Worm (Caenorhabditis elegans) whole organism, young adult: ENCODE measurements around the gene T11F8.12.

Experiments
- B0336.3 ChIP-seq: fragments of 200-800 bp; sonication (Bioruptor generic); IDR thresholded peaks from 2 replicates; pipeline ENCODE4 v1.3.6; 2022; ENCODE audit warnings: missing genetic modification characterization, missing compliant biosample characterization
- C17E4.6 ChIP-seq: fragments of 200-800 bp; sonication (Bioruptor generic); IDR thresholded peaks from 2 replicates; pipeline ENCODE4 v1.3.6; 2022; ENCODE audit warnings: missing genetic modification reagents, missing genetic modification characterization, missing compliant biosample characterization
- D2030.7 ChIP-seq: fragments of 200-800 bp; sonication (Bioruptor generic); IDR thresholded peaks from 2 replicates; pipeline ENCODE4 v1.3.6; 2022; ENCODE audit warnings: missing genetic modification reagents, missing genetic modification characterization, missing compliant biosample characterization
- F23B12.7 ChIP-seq: sonication (generic microtip); optimal IDR thresholded peaks from 2 replicates; lab custom pipeline; 2017; ENCODE audit warnings: missing genetic modification characterization, mild to moderate bottlenecking, missing compliant biosample characterization, antibody characterized with exemption, moderate library complexity; ENCODE audit not compliant: insufficient read depth
- F33H1.4 ChIP-seq: fragments of 200-800 bp; sonication (Bioruptor generic); IDR thresholded peaks from 2 replicates; pipeline ENCODE4 v1.3.6; 2022; ENCODE audit warnings: missing genetic modification reagents, missing genetic modification characterization, missing compliant biosample characterization
- F49E8.2 ChIP-seq: sonication (generic microtip); optimal IDR thresholded peaks from 3 replicates; lab custom pipeline; 2017; ENCODE audit warnings: missing genetic modification characterization, mild to moderate bottlenecking, missing compliant biosample characterization, antibody characterized with exemption, moderate library complexity; ENCODE audit not compliant: insufficient read depth
- F57C9.4 ChIP-seq: sonication (generic microtip); optimal IDR thresholded peaks from 2 replicates; lab custom pipeline; 2017; ENCODE audit warnings: mild to moderate bottlenecking, missing genetic modification characterization, missing compliant biosample characterization
- T26A5.8 ChIP-seq: sonication (generic microtip); optimal IDR thresholded peaks from 2 replicates; lab custom pipeline; 2016; ENCODE audit warnings: missing genetic modification characterization, missing compliant biosample characterization
- Y53G8AR.9 ChIP-seq: fragments of 200-800 bp; sonication (Bioruptor generic); conservative IDR thresholded peaks from 2 replicates; pipeline ENCODE4 v1.3.6; 2022; ENCODE audit warnings: missing genetic modification reagents, missing genetic modification characterization, missing compliant biosample characterization
- ama-1 ChIP-seq, 3 experiments: fragments of 150-350 bp in 1 of 3; sonication (generic microtip) in 2 of 3; optimal IDR thresholded peaks; 2 replicates each; lab custom pipeline; 2014 to 2018; ENCODE audit warnings: missing biosample characterization in 2 of 3, missing genetic modification characterization in 2 of 3, missing genetic modification reagents in 2 of 3
- atf-7 ChIP-seq: sonication (generic microtip); optimal IDR thresholded peaks from 2 replicates; lab custom pipeline; 2017; ENCODE audit warnings: mild to moderate bottlenecking, missing genetic modification characterization, missing compliant biosample characterization
- athp-1 ChIP-seq: sonication (generic microtip); optimal IDR thresholded peaks from 2 replicates; lab custom pipeline; 2017; ENCODE audit warnings: mild to moderate bottlenecking, missing genetic modification characterization, missing compliant biosample characterization
- attf-5 ChIP-seq: fragments of 200-800 bp; sonication (Bioruptor generic); optimal IDR thresholded peaks from 2 replicates; lab custom pipeline; 2018; ENCODE audit warnings: mild to moderate bottlenecking, missing genetic modification characterization, missing compliant biosample characterization
- attf-6 ChIP-seq: fragments of 200-800 bp; sonication (Bioruptor generic); IDR thresholded peaks from 2 replicates; pipeline ENCODE4 v1.3.6; 2022; ENCODE audit warnings: missing genetic modification reagents, missing genetic modification characterization, missing compliant biosample characterization
- bed-2 ChIP-seq: fragments of 200-800 bp; sonication (Bioruptor generic); IDR thresholded peaks from 2 replicates; pipeline ENCODE4 v1.3.6; 2022; ENCODE audit warnings: missing genetic modification reagents, missing genetic modification characterization, missing compliant biosample characterization
- ceh-91 ChIP-seq: fragments of 200-800 bp; sonication (Bioruptor generic); IDR thresholded peaks from 2 replicates; pipeline ENCODE4 v1.3.6; 2022; ENCODE audit warnings: missing genetic modification reagents, missing genetic modification characterization, missing compliant biosample characterization
- dpl-1 ChIP-seq: fragments of 150-350 bp; optimal IDR thresholded peaks from 2 replicates; lab custom pipeline; 2014; ENCODE audit warnings: missing biosample characterization, missing genetic modification reagents, missing genetic modification characterization
- efl-1 ChIP-seq: fragments of 150-350 bp; optimal IDR thresholded peaks from 2 replicates; lab custom pipeline; 2014; ENCODE audit warnings: missing biosample characterization, missing genetic modification reagents, missing genetic modification characterization
- ekl-4 ChIP-seq: fragments of 200-800 bp; sonication (Bioruptor generic); IDR thresholded peaks from 2 replicates; pipeline ENCODE4 v1.3.6; 2022; ENCODE audit warnings: missing genetic modification reagents, missing genetic modification characterization, missing compliant biosample characterization
- hlh-26 ChIP-seq: fragments of 200-800 bp; sonication (Bioruptor generic); conservative IDR thresholded peaks from 2 replicates; pipeline ENCODE4 v1.3.6; 2022; ENCODE audit warnings: missing genetic modification reagents, missing genetic modification characterization, missing compliant biosample characterization
- hmg-1.2 ChIP-seq: fragments of 200-800 bp; sonication (Bioruptor generic); IDR thresholded peaks from 2 replicates; pipeline ENCODE4 v1.3.6; 2022; ENCODE audit warnings: missing genetic modification reagents, missing genetic modification characterization, missing compliant biosample characterization
- hrde-1 ChIP-seq: sonication (generic microtip); optimal IDR thresholded peaks from 2 replicates; lab custom pipeline; 2016; ENCODE audit warnings: missing genetic modification characterization, mild to moderate bottlenecking, missing compliant biosample characterization, moderate library complexity, missing genotype, missing genetic modification reagents, borderline replicate concordance
- hsf-1 ChIP-seq: fragments of 200-800 bp; sonication (Bioruptor generic); IDR thresholded peaks from 2 replicates; pipeline ENCODE4 v1.3.6; 2022; ENCODE audit warnings: missing genetic modification reagents, missing genetic modification characterization, missing compliant biosample characterization
- lin-35 ChIP-seq, 3 experiments: fragments of 150-350 bp in 2 of 3; sonication (generic microtip) in 1 of 3; optimal IDR thresholded peaks; 2 replicates each; lab custom pipeline; 2014 to 2018; ENCODE audit warnings: missing biosample characterization in 3 of 3, missing genetic modification characterization in 3 of 3, missing genetic modification reagents in 3 of 3
- lin-54 ChIP-seq: fragments of 200-800 bp; sonication (Bioruptor generic); optimal IDR thresholded peaks from 2 replicates; lab custom pipeline; 2018; ENCODE audit warnings: mild to moderate bottlenecking, missing genetic modification characterization, missing compliant biosample characterization
- lsl-1 ChIP-seq: fragments of 200-800 bp; sonication (Bioruptor generic); optimal IDR thresholded peaks from 2 replicates; lab custom pipeline; 2018; ENCODE audit warnings: mild to moderate bottlenecking, missing genetic modification characterization, moderate library complexity, missing compliant biosample characterization
- lsy-27 ChIP-seq: sonication (generic microtip); optimal IDR thresholded peaks from 2 replicates; lab custom pipeline; 2017; ENCODE audit warnings: missing genetic modification characterization, mild to moderate bottlenecking, missing compliant biosample characterization, antibody characterized with exemption, missing genotype, borderline replicate concordance; ENCODE audit not compliant: insufficient read depth
- madf-10 ChIP-seq: sonication (generic microtip); optimal IDR thresholded peaks from 2 replicates; lab custom pipeline; 2016; ENCODE audit warnings: mild to moderate bottlenecking, missing genetic modification characterization, missing compliant biosample characterization
- madf-3 ChIP-seq: fragments of 200-800 bp; sonication (Bioruptor generic); IDR thresholded peaks from 2 replicates; pipeline ENCODE4 v1.3.6; 2022; ENCODE audit warnings: missing genetic modification reagents, missing genetic modification characterization, missing compliant biosample characterization
- madf-6 ChIP-seq: fragments of 200-800 bp; sonication (Bioruptor generic); IDR thresholded peaks from 2 replicates; pipeline ENCODE4 v1.3.6; 2022; ENCODE audit warnings: missing genetic modification reagents, missing genetic modification characterization, missing compliant biosample characterization
- madf-8 ChIP-seq: fragments of 200-800 bp; sonication (Bioruptor generic); conservative IDR thresholded peaks from 2 replicates; pipeline ENCODE4 v1.3.6; 2022; ENCODE audit warnings: missing genetic modification reagents, missing genetic modification characterization, missing compliant biosample characterization
- mel-28 ChIP-seq: sonication (generic microtip); optimal IDR thresholded peaks from 2 replicates; lab custom pipeline; 2016; ENCODE audit warnings: borderline replicate concordance, mild to moderate bottlenecking, missing genetic modification characterization, missing compliant biosample characterization
- mes-4 ChIP-seq: sonication (generic microtip); optimal IDR thresholded peaks from 2 replicates; lab custom pipeline; 2016; ENCODE audit warnings: missing genotype, missing genetic modification characterization, missing compliant biosample characterization
- nfya-2 ChIP-seq: fragments of 200-800 bp; sonication (Bioruptor generic); IDR thresholded peaks from 2 replicates; pipeline ENCODE4 v1.3.6; 2022; ENCODE audit warnings: missing genetic modification reagents, missing genetic modification characterization, missing compliant biosample characterization
- pha-4 ChIP-seq: fragments of 150-350 bp; sonication (generic microtip); optimal IDR thresholded peaks from 2 replicates; lab custom pipeline; 2014; ENCODE audit warnings: missing biosample characterization, missing genetic modification reagents, missing genetic modification characterization
- snpc-1.3 ChIP-seq: sonication (generic microtip); optimal IDR thresholded peaks from 2 replicates; lab custom pipeline; 2017; ENCODE audit warnings: missing genetic modification characterization, mild to moderate bottlenecking, missing compliant biosample characterization, antibody characterized with exemption, moderate library complexity, missing genotype, missing genetic modification reagents; ENCODE audit not compliant: insufficient read depth
- tbx-9 ChIP-seq: sonication (generic microtip); optimal IDR thresholded peaks from 2 replicates; lab custom pipeline; 2016; ENCODE audit warnings: borderline replicate concordance, missing genetic modification characterization, inconsistent platforms, missing compliant biosample characterization
- tlf-1 ChIP-seq: fragments of 200-800 bp; sonication (Bioruptor generic); optimal IDR thresholded peaks from 2 replicates; lab custom pipeline; 2018; ENCODE audit warnings: mild to moderate bottlenecking, missing genetic modification characterization, missing compliant biosample characterization
- unc-130 ChIP-seq: sonication (generic microtip); optimal IDR thresholded peaks from 2 replicates; lab custom pipeline; 2016; ENCODE audit warnings: missing genetic modification reagents, missing genetic modification characterization, missing compliant biosample characterization
- xnd-1 ChIP-seq: sonication (generic microtip); optimal IDR thresholded peaks from 2 replicates; lab custom pipeline; 2016; ENCODE audit warnings: missing genotype, missing genetic modification reagents, missing genetic modification characterization, missing compliant biosample characterization
- ztf-18 ChIP-seq: sonication (generic microtip); optimal IDR thresholded peaks from 2 replicates; lab custom pipeline; 2016; ENCODE audit warnings: missing genotype, mild to moderate bottlenecking, missing genetic modification characterization, missing compliant biosample characterization
- ztf-3 ChIP-seq: fragments of 200-800 bp; sonication (Bioruptor generic); optimal IDR thresholded peaks from 2 replicates; lab custom pipeline; 2018; ENCODE audit warnings: mild to moderate bottlenecking, missing genetic modification characterization, missing compliant biosample characterization
- ztf-6 ChIP-seq: fragments of 200-800 bp; sonication (Bioruptor generic); IDR thresholded peaks from 2 replicates; pipeline ENCODE4 v1.3.6; 2022; ENCODE audit warnings: missing genetic modification reagents, missing genetic modification characterization, missing compliant biosample characterization

T11F8.12 gene

DNA sequence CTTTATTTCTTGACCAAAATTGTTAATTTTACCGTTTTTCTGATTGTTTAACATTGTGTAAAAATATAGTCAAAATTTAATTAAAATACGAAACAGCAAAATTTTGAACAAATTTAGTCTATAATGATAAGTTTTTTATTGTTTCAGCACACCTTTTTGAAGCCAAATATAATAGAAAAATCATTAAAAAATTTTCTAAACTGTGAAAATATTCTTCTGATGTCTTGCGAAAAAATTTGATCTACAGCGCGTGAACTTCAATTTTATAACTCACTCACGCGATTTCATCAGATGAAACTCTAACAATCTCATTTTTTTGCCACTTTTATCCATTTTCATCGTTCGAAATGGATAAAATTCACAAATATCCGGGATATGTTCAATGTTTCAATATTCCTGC, 2.8 kb downstream of the T11F8.12 start, which contains the start of gene T11F8.1:
TSS of gene T11F8.1 (plus strand) at position 301 of the 400 bp plus-strand sequence.
- TF ChIP-seq lin-54 (GFP tag; lab: Kevin White, UChicago) (no peak), madf-10 (tag; lab: Kevin White, UChicago) (no peak), efl-1 (GFP tag; lab: Kevin White, UChicago) (peak; percentile 21), tbx-9 (tag; lab: Kevin White, UChicago) (no peak)

- TF ChIP-seq attf-5 (GFP tag; lab: Kevin White, UChicago) (no peak), mel-28 (tag; lab: Kevin White, UChicago) (no peak), nfya-2 (GFP tag; lab: Robert Waterston, UW) (no peak), madf-3 (no peak), xnd-1 (no peak), snpc-1.3 (tag; lab: Kevin White, UChicago) (no peak), ztf-6 (GFP tag; lab: Robert Waterston, UW) (no peak), atf-7 (no peak), tbx-9 (tag; lab: Kevin White, UChicago) (no peak), T26A5.8 (tag; lab: Kevin White, UChicago) (no peak), mes-4 (tag; lab: Kevin White, UChicago) (no peak), bed-2 (no peak), efl-1 (GFP tag; lab: Kevin White, UChicago) (no peak), F57C9.4 (tag; lab: Kevin White, UChicago) (no peak), ztf-18 (tag; lab: Kevin White, UChicago) (no peak), hlh-26 (GFP tag; lab: Robert Waterston, UW) (no peak), athp-1 (tag; lab: Kevin White, UChicago) (no peak)
Measured at ce11 chrIV:5476468-5476867, 5.7 kb downstream of the T11F8.12 start, which contains the start of gene T11F8.4. T11F8.4 (minus strand) TSS chrIV:5476568.

DNA sequence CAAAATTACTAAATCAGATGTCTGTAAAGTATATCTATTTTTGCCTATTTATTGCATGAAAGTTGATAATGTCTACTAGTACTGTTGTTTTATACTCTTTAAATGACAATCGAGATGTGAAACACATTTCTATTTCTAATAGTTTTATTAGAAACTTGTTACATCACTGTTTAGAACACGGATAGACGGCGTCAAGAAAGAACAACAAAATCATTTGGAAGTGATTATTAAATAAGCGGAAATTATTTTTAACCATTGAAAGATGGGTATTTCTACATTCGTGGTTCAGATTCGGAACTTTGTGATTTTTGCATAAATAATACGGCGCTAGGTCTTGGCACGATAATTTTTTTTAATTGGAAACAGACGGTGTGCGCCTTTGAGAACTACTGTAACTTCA, 9.0 kb downstream of the T11F8.12 start:
- TF ChIP-seq attf-6 (GFP tag; lab: Robert Waterston, UW) (peak; percentile 85), ama-1 (optimal IDR thresholded peaks at IDR 0.05; lab: Kevin White, UChicago) (no peak), ama-1 (GFP tag; optimal IDR thresholded peaks at IDR 0.05; lab: Kevin White, UChicago) (peak in 1 of 2 experiments; percentile 64), madf-8 (GFP tag; lab: Robert Waterston, UW) (0 out of 2 replicates have a peak, but pooled peaks have one; percentile 30), ekl-4 (GFP tag; lab: Robert Waterston, UW) (peak; percentile 48; the same call in 1 of the 2 replicates), lin-54 (GFP tag; lab: Kevin White, UChicago) (peak; percentile 39), unc-130 (GFP tag; lab: Kevin White, UChicago) (peak; percentile 12), pha-4 (tag; lab: Kevin White, UChicago) (no peak), hsf-1 (GFP tag; lab: Robert Waterston, UW) (peak; percentile 25; the same call in 1 of the 2 replicates), dpl-1 (GFP tag; lab: Kevin White, UChicago) (no peak), F49E8.2 (tag; lab: Kevin White, UChicago) (peak; percentile 57), C17E4.6 (GFP tag; lab: Robert Waterston, UW) (peak; percentile 67; the same call in 1 of the 2 replicates), ztf-3 (GFP tag; lab: Kevin White, UChicago) (no peak), snpc-1.3 (tag; lab: Kevin White, UChicago) (peak; percentile 67), D2030.7 (GFP tag; lab: Robert Waterston, UW) (peak; percentile 55; the same call in 1 of the 2 replicates), xnd-1 (peak; percentile 33), ceh-91 (0 out of 2 replicates have a peak, but pooled peaks have one; percentile 20), lin-35 (GFP tag; optimal IDR thresholded peaks at IDR 0.05; lab: Kevin White, UChicago) (peak in 1 of 3 experiments; percentile 42), bed-2 (no peak), Y53G8AR.9 (GFP tag; lab: Robert Waterston, UW) (peak; percentile 74; the same call in 1 of the 2 replicates), tlf-1 (GFP tag; lab: Kevin White, UChicago) (peak; percentile 11), hrde-1 (tag; lab: Kevin White, UChicago) (peak; percentile 79), B0336.3 (GFP tag; lab: Robert Waterston, UW) (0 out of 2 replicates have a peak, but pooled peaks have one; percentile 32), hmg-1.2 (GFP tag; lab: Robert Waterston, UW) (peak; percentile 43), lsl-1 (GFP tag; lab: Kevin White, UChicago) (peak; percentile 26), F23B12.7 (tag; lab: Kevin White, UChicago) (no peak), F33H1.4 (GFP tag; lab: Robert Waterston, UW) (peak; percentile 55), lsy-27 (tag; lab: Kevin White, UChicago) (no peak), madf-6 (GFP tag; lab: Robert Waterston, UW) (peak; percentile 62)
